Fruit fly (Drosophila melanogaster) whole organism, wandering third instar larva: ENCODE results near the gene Zip88E.

Experiments
- CG9705 ChIP-seq: fragments of 200-800 bp; sonication (Bioruptor generic); optimal IDR thresholded peaks from 2 replicates; lab custom pipeline; 2018; ENCODE audit warnings: missing biosample characterization, mild to moderate bottlenecking, missing genetic modification characterization
- Dif ChIP-seq: fragments of 200-275, 200-300 bp; sonication (Bioruptor generic); optimal IDR thresholded peaks from 2 replicates; lab custom pipeline; 2018; ENCODE audit warnings: missing biosample characterization, missing genetic modification characterization; ENCODE audit not compliant: partially characterized antibody
- Hr78 ChIP-seq: fragments of >200 bp; optimal IDR thresholded peaks from 2 replicates; lab custom pipeline; 2017; ENCODE audit warnings: missing biosample characterization, missing genetic modification characterization
- Myc ChIP-seq: fragments of >200 bp; optimal IDR thresholded peaks from 2 replicates; lab custom pipeline; 2017
- br ChIP-seq: fragments of 200-800 bp; sonication (Bioruptor generic); optimal IDR thresholded peaks from 2 replicates; lab custom pipeline; 2016; ENCODE audit warnings: missing biosample characterization, missing genetic modification characterization
- brk ChIP-seq: fragments of 200-800 bp; sonication (Bioruptor generic); optimal IDR thresholded peaks from 2 replicates; lab custom pipeline; 2016; ENCODE audit warnings: missing biosample characterization, mild to moderate bottlenecking, missing genetic modification characterization
- dmrt93B ChIP-seq: fragments of 200-800 bp; sonication (Bioruptor generic); optimal IDR thresholded peaks from 2 replicates; lab custom pipeline; 2018; ENCODE audit warnings: missing biosample characterization, mild to moderate bottlenecking, missing genetic modification characterization
- fru ChIP-seq: fragments of 200-800 bp; sonication (Bioruptor generic); optimal IDR thresholded peaks from 3 replicates; lab custom pipeline; 2016; ENCODE audit warnings: missing biosample characterization, mild to moderate bottlenecking, missing genetic modification characterization
- jim ChIP-seq: fragments of 175-275, 200-325 bp; sonication (Bioruptor generic); optimal IDR thresholded peaks from 2 replicates; lab custom pipeline; 2016; ENCODE audit warnings: missing biosample characterization, mild to moderate bottlenecking, missing genetic modification characterization
- pan ChIP-seq: fragments of >200 bp; optimal IDR thresholded peaks from 2 replicates; lab custom pipeline; 2017

DNA sequence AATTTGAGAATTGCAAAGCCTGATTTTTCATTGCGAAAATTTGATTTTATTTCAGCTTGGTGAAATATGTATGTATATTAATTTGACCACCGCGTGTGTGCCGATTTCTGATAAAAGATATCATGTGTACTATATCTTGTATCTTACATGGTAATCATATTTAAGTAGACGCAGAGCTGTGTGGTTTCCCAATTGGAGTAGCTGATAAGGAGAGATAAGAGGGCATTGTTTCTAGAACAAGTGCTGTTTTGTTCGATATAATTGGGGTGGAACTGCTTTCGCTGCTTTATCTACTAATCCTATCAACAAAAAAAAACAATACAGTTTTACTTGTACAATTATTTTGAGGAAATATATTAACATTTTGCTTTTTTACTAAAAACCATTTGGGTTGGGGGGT lies 21.9 kb upstream of the Zip88E start:
- no peak for TF ChIP-seq Myc
- no peak for TF ChIP-seq CG9705 (GFP tag; lab: Kevin White, UChicago)
- TF ChIP-seq Dif (GFP tag; lab: Kevin White, UChicago): no peak
- no peak for TF ChIP-seq fru (GFP tag; lab: Kevin White, UChicago)
- TF ChIP-seq jim: no peak
- no peak for TF ChIP-seq pan (lab: Kevin White, UChicago)
- no peak for TF ChIP-seq Hr78 (GFP tag; lab: Kevin White, UChicago)
- TF ChIP-seq br (GFP tag; lab: Kevin White, UChicago): peak; percentile 4
- no peak for TF ChIP-seq dmrt93B
- TF ChIP-seq brk: no peak
